Worm (Caenorhabditis elegans) whole organism, young adult: Measurements from ENCODE around the gene unc-79.

Experiments
- C17E4.6 ChIP-seq: fragments of 200-800 bp; sonication (Bioruptor generic); IDR thresholded peaks from 2 replicates; pipeline ENCODE4 v1.3.6; 2022; ENCODE audit warnings: missing genetic modification reagents, missing genetic modification characterization, missing compliant biosample characterization
- F23B12.7 ChIP-seq: sonication (generic microtip); optimal IDR thresholded peaks from 2 replicates; lab custom pipeline; 2017; ENCODE audit warnings: missing genetic modification characterization, mild to moderate bottlenecking, missing compliant biosample characterization, antibody characterized with exemption, moderate library complexity; ENCODE audit not compliant: insufficient read depth
- F39B2.1 ChIP-seq: fragments of 200-800 bp; sonication (Bioruptor generic); IDR thresholded peaks from 2 replicates; pipeline ENCODE4 v1.3.6; 2022; ENCODE audit warnings: missing genetic modification reagents, missing genetic modification characterization, missing compliant biosample characterization
- F49E8.2 ChIP-seq: sonication (generic microtip); optimal IDR thresholded peaks from 3 replicates; lab custom pipeline; 2017; ENCODE audit warnings: missing genetic modification characterization, mild to moderate bottlenecking, missing compliant biosample characterization, antibody characterized with exemption, moderate library complexity; ENCODE audit not compliant: insufficient read depth
- F57C9.4 ChIP-seq: sonication (generic microtip); optimal IDR thresholded peaks from 2 replicates; lab custom pipeline; 2017; ENCODE audit warnings: mild to moderate bottlenecking, missing genetic modification characterization, missing compliant biosample characterization
- T07F8.4 ChIP-seq: sonication (generic microtip); optimal IDR thresholded peaks from 2 replicates; lab custom pipeline; 2016; ENCODE audit warnings: mild to moderate bottlenecking, missing genetic modification characterization, moderate library complexity, missing compliant biosample characterization
- Y53G8AR.9 ChIP-seq: fragments of 200-800 bp; sonication (Bioruptor generic); conservative IDR thresholded peaks from 2 replicates; pipeline ENCODE4 v1.3.6; 2022; ENCODE audit warnings: missing genetic modification reagents, missing genetic modification characterization, missing compliant biosample characterization
- Y67H2A.10 ChIP-seq: fragments of 200-800 bp; sonication (Bioruptor generic); conservative IDR thresholded peaks from 2 replicates; pipeline ENCODE4 v1.3.6; 2022; ENCODE audit warnings: missing genetic modification reagents, missing genetic modification characterization, missing compliant biosample characterization
- akir-1 ChIP-seq: fragments of 200-800 bp; sonication (Bioruptor generic); optimal IDR thresholded peaks from 2 replicates; lab custom pipeline; 2018; ENCODE audit warnings: mild to moderate bottlenecking, missing genetic modification characterization, moderate library complexity, missing compliant biosample characterization
- aptf-2 ChIP-seq: fragments of 200-800 bp; sonication (Bioruptor generic); conservative IDR thresholded peaks from 2 replicates; pipeline ENCODE4 v1.3.6; 2022; ENCODE audit warnings: missing genetic modification reagents, missing genetic modification characterization, missing compliant biosample characterization
- aptf-3 ChIP-seq: fragments of 200-800 bp; sonication (Bioruptor generic); IDR thresholded peaks from 2 replicates; pipeline ENCODE4 v1.3.6; 2022; ENCODE audit warnings: missing genetic modification characterization, missing compliant biosample characterization
- athp-1 ChIP-seq: sonication (generic microtip); optimal IDR thresholded peaks from 2 replicates; lab custom pipeline; 2017; ENCODE audit warnings: mild to moderate bottlenecking, missing genetic modification characterization, missing compliant biosample characterization
- ceh-27 ChIP-seq: fragments of 200-800 bp; sonication (Bioruptor generic); optimal IDR thresholded peaks from 2 replicates; lab custom pipeline; 2018; ENCODE audit warnings: mild to moderate bottlenecking, missing genetic modification characterization, moderate library complexity, missing compliant biosample characterization
- ceh-40 ChIP-seq: fragments of 200-800 bp; sonication (Bioruptor generic); IDR thresholded peaks from 2 replicates; pipeline ENCODE4 v1.3.6; 2022; ENCODE audit warnings: missing genetic modification characterization, missing compliant biosample characterization
- ceh-79 ChIP-seq: sonication (generic microtip); optimal IDR thresholded peaks from 2 replicates; lab custom pipeline; 2017; ENCODE audit warnings: mild to moderate bottlenecking, missing genetic modification characterization, missing compliant biosample characterization
- chd-7 ChIP-seq: sonication (generic microtip); optimal IDR thresholded peaks from 2 replicates; lab custom pipeline; 2016; ENCODE audit warnings: mild to moderate bottlenecking, missing genetic modification characterization, moderate library complexity, missing compliant biosample characterization
- die-1 ChIP-seq: sonication (generic microtip); optimal IDR thresholded peaks from 2 replicates; lab custom pipeline; 2016; ENCODE audit warnings: missing genotype, mild to moderate bottlenecking, missing genetic modification characterization, missing compliant biosample characterization
- dpl-1 ChIP-seq: fragments of 150-350 bp; optimal IDR thresholded peaks from 2 replicates; lab custom pipeline; 2014; ENCODE audit warnings: missing biosample characterization, missing genetic modification reagents, missing genetic modification characterization
- efl-1 ChIP-seq: fragments of 150-350 bp; optimal IDR thresholded peaks from 2 replicates; lab custom pipeline; 2014; ENCODE audit warnings: missing biosample characterization, missing genetic modification reagents, missing genetic modification characterization
- egl-18 ChIP-seq: fragments of 200-800 bp; sonication (Bioruptor generic); IDR thresholded peaks from 2 replicates; pipeline ENCODE4 v1.3.6; 2022; ENCODE audit warnings: missing genetic modification reagents, missing genetic modification characterization, missing compliant biosample characterization
- egl-44 ChIP-seq: fragments of 200-800 bp; sonication (Bioruptor generic); IDR thresholded peaks from 2 replicates; pipeline ENCODE4 v1.3.6; 2022; ENCODE audit warnings: missing genetic modification reagents, missing genetic modification characterization, missing compliant biosample characterization
- ekl-4 ChIP-seq: fragments of 200-800 bp; sonication (Bioruptor generic); IDR thresholded peaks from 2 replicates; pipeline ENCODE4 v1.3.6; 2022; ENCODE audit warnings: missing genetic modification reagents, missing genetic modification characterization, missing compliant biosample characterization
- ets-4 ChIP-seq: fragments of 200-800 bp; sonication (Bioruptor generic); optimal IDR thresholded peaks from 2 replicates; lab custom pipeline; 2018; ENCODE audit warnings: mild to moderate bottlenecking, missing genetic modification characterization, missing compliant biosample characterization
- hlh-12 ChIP-seq: sonication (generic microtip); optimal IDR thresholded peaks from 2 replicates; lab custom pipeline; 2016; ENCODE audit warnings: missing genetic modification characterization, missing compliant biosample characterization
- hmg-20 ChIP-seq: fragments of 200-800 bp; sonication (Bioruptor generic); IDR thresholded peaks from 2 replicates; pipeline ENCODE4 v1.3.6; 2022; ENCODE audit warnings: missing genetic modification reagents, missing genetic modification characterization, missing compliant biosample characterization
- hrde-1 ChIP-seq: sonication (generic microtip); optimal IDR thresholded peaks from 2 replicates; lab custom pipeline; 2016; ENCODE audit warnings: missing genetic modification characterization, mild to moderate bottlenecking, missing compliant biosample characterization, moderate library complexity, missing genotype, missing genetic modification reagents, borderline replicate concordance
- let-526 ChIP-seq: fragments of 200-800 bp; sonication (Bioruptor generic); IDR thresholded peaks from 2 replicates; pipeline ENCODE4 v1.3.6; 2022; ENCODE audit warnings: missing genetic modification reagents, missing genetic modification characterization, missing compliant biosample characterization
- let-607 ChIP-seq, 2 experiments: fragments of 200-800 bp in 1 of 2; sonication (Bioruptor generic) in 1 of 2; sonication (generic microtip) in 1 of 2; optimal IDR thresholded peaks; 2 replicates each; lab custom pipeline; 2016 to 2018; ENCODE audit warnings: mild to moderate bottlenecking in 2 of 2, missing compliant biosample characterization in 2 of 2, missing genetic modification characterization in 2 of 2, moderate library complexity in 2 of 2, missing genotype in 1 of 2
- lin-26 ChIP-seq: fragments of 200-800 bp; sonication (Bioruptor generic); IDR thresholded peaks from 2 replicates; pipeline ENCODE4 v1.3.6; 2022; ENCODE audit warnings: missing genetic modification reagents, missing genetic modification characterization, missing compliant biosample characterization
- lsl-1 ChIP-seq: fragments of 200-800 bp; sonication (Bioruptor generic); optimal IDR thresholded peaks from 2 replicates; lab custom pipeline; 2018; ENCODE audit warnings: mild to moderate bottlenecking, missing genetic modification characterization, moderate library complexity, missing compliant biosample characterization
- lsy-27 ChIP-seq: sonication (generic microtip); optimal IDR thresholded peaks from 2 replicates; lab custom pipeline; 2017; ENCODE audit warnings: missing genetic modification characterization, mild to moderate bottlenecking, missing compliant biosample characterization, antibody characterized with exemption, missing genotype, borderline replicate concordance; ENCODE audit not compliant: insufficient read depth
- madf-8 ChIP-seq: fragments of 200-800 bp; sonication (Bioruptor generic); conservative IDR thresholded peaks from 2 replicates; pipeline ENCODE4 v1.3.6; 2022; ENCODE audit warnings: missing genetic modification reagents, missing genetic modification characterization, missing compliant biosample characterization
- mxl-1 ChIP-seq: sonication (generic microtip); optimal IDR thresholded peaks from 2 replicates; lab custom pipeline; 2016; ENCODE audit warnings: missing genetic modification characterization, missing compliant biosample characterization
- nfya-1 ChIP-seq: sonication (generic microtip); optimal IDR thresholded peaks from 2 replicates; lab custom pipeline; 2017; ENCODE audit warnings: antibody characterized with exemption, missing compliant biosample characterization, missing genetic modification characterization, borderline replicate concordance; ENCODE audit not compliant: insufficient read depth
- nhr-179 ChIP-seq: sonication (generic microtip); optimal IDR thresholded peaks from 2 replicates; lab custom pipeline; 2016; ENCODE audit warnings: mild to moderate bottlenecking, missing genetic modification characterization, missing compliant biosample characterization
- nhr-27 ChIP-seq: fragments of 200-800 bp; sonication (Bioruptor generic); optimal IDR thresholded peaks from 2 replicates; lab custom pipeline; 2018; ENCODE audit warnings: mild to moderate bottlenecking, missing genetic modification characterization, moderate library complexity, missing compliant biosample characterization
- nhr-80 ChIP-seq: sonication (generic microtip); optimal IDR thresholded peaks from 2 replicates; lab custom pipeline; 2016; ENCODE audit warnings: missing genetic modification characterization, missing compliant biosample characterization
- rcor-1 ChIP-seq: fragments of 200-800 bp; sonication (Bioruptor generic); IDR thresholded peaks from 2 replicates; pipeline ENCODE4 v1.3.6; 2022; ENCODE audit warnings: missing genetic modification reagents, missing genetic modification characterization, missing compliant biosample characterization
- rec-8 ChIP-seq, 2 experiments: sonication (generic microtip); optimal IDR thresholded peaks; 2 replicates each; lab custom pipeline; 2016; ENCODE audit warnings: mild to moderate bottlenecking in 2 of 2, missing genetic modification characterization in 2 of 2, missing genetic modification reagents in 2 of 2, missing genotype in 2 of 2, missing biosample characterization in 1 of 2, missing compliant biosample characterization in 1 of 2, moderate library complexity in 1 of 2
- sea-2 ChIP-seq: fragments of 200-800 bp; sonication (Bioruptor generic); IDR thresholded peaks from 2 replicates; pipeline ENCODE4 v1.3.6; 2022; ENCODE audit warnings: missing genetic modification characterization, missing compliant biosample characterization
- snpc-1.1 ChIP-seq: sonication (generic microtip); optimal IDR thresholded peaks from 2 replicates; lab custom pipeline; 2017; ENCODE audit warnings: missing genetic modification characterization, mild to moderate bottlenecking, missing compliant biosample characterization, antibody characterized with exemption, moderate library complexity, missing genotype, missing genetic modification reagents; ENCODE audit not compliant: insufficient read depth
- snpc-1.3 ChIP-seq: sonication (generic microtip); optimal IDR thresholded peaks from 2 replicates; lab custom pipeline; 2017; ENCODE audit warnings: missing genetic modification characterization, mild to moderate bottlenecking, missing compliant biosample characterization, antibody characterized with exemption, moderate library complexity, missing genotype, missing genetic modification reagents; ENCODE audit not compliant: insufficient read depth
- somi-1 ChIP-seq: fragments of 200-800 bp; sonication (Bioruptor generic); optimal IDR thresholded peaks from 2 replicates; lab custom pipeline; 2018; ENCODE audit warnings: mild to moderate bottlenecking, missing genetic modification characterization, missing compliant biosample characterization
- tlf-1 ChIP-seq: fragments of 200-800 bp; sonication (Bioruptor generic); optimal IDR thresholded peaks from 2 replicates; lab custom pipeline; 2018; ENCODE audit warnings: mild to moderate bottlenecking, missing genetic modification characterization, missing compliant biosample characterization
- unc-62 ChIP-seq: fragments of 150-350 bp; optimal IDR thresholded peaks from 2 replicates; lab custom pipeline; 2014; ENCODE audit warnings: missing biosample characterization, missing genetic modification reagents, missing genetic modification characterization
- zim-3 ChIP-seq: sonication (generic microtip); optimal IDR thresholded peaks from 2 replicates; lab custom pipeline; 2017; ENCODE audit warnings: mild to moderate bottlenecking, missing genetic modification characterization, moderate library complexity, missing compliant biosample characterization
- ztf-18 ChIP-seq: sonication (generic microtip); optimal IDR thresholded peaks from 2 replicates; lab custom pipeline; 2016; ENCODE audit warnings: missing genotype, mild to moderate bottlenecking, missing genetic modification characterization, missing compliant biosample characterization
- ztf-3 ChIP-seq: fragments of 200-800 bp; sonication (Bioruptor generic); optimal IDR thresholded peaks from 2 replicates; lab custom pipeline; 2018; ENCODE audit warnings: mild to moderate bottlenecking, missing genetic modification characterization, missing compliant biosample characterization

Gene unc-79

DNA sequence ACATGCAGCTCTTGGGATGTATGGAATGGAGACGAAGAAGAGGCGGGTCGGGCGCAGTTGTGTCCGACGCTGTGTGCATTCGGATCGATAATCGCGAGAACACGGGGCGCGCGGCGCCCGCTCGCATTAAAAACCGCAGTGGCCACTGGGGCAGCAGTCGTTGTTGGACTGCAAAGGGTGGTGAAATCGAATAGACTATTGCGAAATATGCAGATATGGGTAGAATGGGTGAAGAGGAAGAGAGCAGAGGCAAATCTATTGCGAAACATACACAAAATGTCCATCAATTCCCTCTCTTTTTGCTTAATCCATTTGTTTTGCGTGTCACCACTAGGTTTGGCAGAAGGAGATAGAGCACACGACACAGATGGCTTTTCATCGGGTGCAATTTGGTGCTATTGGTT, 48.3 kb upstream of the unc-79 start (continued):
- TF ChIP-seq lin-26 (GFP tag; lab: Robert Waterston, UW), result 0 out of 2 replicates have a peak, but pooled peaks have one; percentile 30
- TF ChIP-seq Y53G8AR.9 (GFP tag; lab: Robert Waterston, UW), result no peak
- peak; percentile 2 for TF ChIP-seq athp-1 (tag; lab: Kevin White, UChicago)
- no peak for TF ChIP-seq let-526 (GFP tag; lab: Robert Waterston, UW)
- no peak for TF ChIP-seq chd-7 (tag; lab: Kevin White, UChicago)
- 0 out of 2 replicates have a peak, but pooled peaks have one; percentile 12 for TF ChIP-seq rcor-1 (GFP tag; lab: Robert Waterston, UW)
- no peak for TF ChIP-seq C17E4.6 (GFP tag; lab: Robert Waterston, UW)
- TF ChIP-seq akir-1, result no peak
- no peak for TF ChIP-seq nhr-179 (tag; lab: Kevin White, UChicago)
- no peak for TF ChIP-seq F23B12.7
- TF ChIP-seq die-1, result no peak
- TF ChIP-seq ceh-27 (GFP tag; lab: Kevin White, UChicago), result peak; percentile 64
- no peak for TF ChIP-seq egl-44 (GFP tag; lab: Robert Waterston, UW)
- no peak for TF ChIP-seq aptf-3
- TF ChIP-seq F57C9.4 (tag; lab: Kevin White, UChicago), result no peak
- TF ChIP-seq let-607 (tag; optimal IDR thresholded peaks at IDR 0.05; lab: Kevin White, UChicago), result peak; percentile 13 to 21
- no peak for TF ChIP-seq ceh-79 (tag; lab: Kevin White, UChicago)
- no peak for TF ChIP-seq rec-8 (tag; optimal IDR thresholded peaks at IDR 0.05; lab: Kevin White, UChicago)
- no peak for TF ChIP-seq T07F8.4 (tag; lab: Kevin White, UChicago)
- no peak for TF ChIP-seq lsy-27
- TF ChIP-seq somi-1 (GFP tag; lab: Kevin White, UChicago), result peak; percentile 43
- TF ChIP-seq F49E8.2, result no peak
- TF ChIP-seq ets-4 (GFP tag; lab: Kevin White, UChicago), result no peak
- no peak for TF ChIP-seq sea-2
- TF ChIP-seq hlh-12 (tag; lab: Kevin White, UChicago), result no peak
- TF ChIP-seq lsl-1 (GFP tag; lab: Kevin White, UChicago), result no peak
- no peak for TF ChIP-seq nfya-1
- no peak for TF ChIP-seq aptf-2 (GFP tag; lab: Robert Waterston, UW)
- no peak for TF ChIP-seq ekl-4
- no peak for TF ChIP-seq egl-18 (GFP tag; lab: Robert Waterston, UW)
- TF ChIP-seq nhr-27 (tag; lab: Kevin White, UChicago), result peak; percentile 67
- TF ChIP-seq ztf-3 (GFP tag; lab: Kevin White, UChicago), result no peak
- TF ChIP-seq Y67H2A.10 (GFP tag; lab: Robert Waterston, UW), result no peak
- no peak for TF ChIP-seq dpl-1 (GFP tag; lab: Kevin White, UChicago)
- no peak for TF ChIP-seq zim-3 (tag; lab: Kevin White, UChicago)
- peak; percentile 76 for TF ChIP-seq unc-62 (GFP tag; lab: Kevin White, UChicago)
- TF ChIP-seq ztf-18 (tag; lab: Kevin White, UChicago), result peak; percentile 31
- no peak for TF ChIP-seq efl-1
- TF ChIP-seq F39B2.1 (GFP tag; lab: Robert Waterston, UW), result no peak
- no peak for TF ChIP-seq snpc-1.1 (tag; lab: Kevin White, UChicago)
- no peak for TF ChIP-seq nhr-80 (tag; lab: Kevin White, UChicago)
- TF ChIP-seq hmg-20, result no peak
- no peak for TF ChIP-seq madf-8 (GFP tag; lab: Robert Waterston, UW)
- no peak for TF ChIP-seq mxl-1 (tag; lab: Kevin White, UChicago)
- no peak for TF ChIP-seq snpc-1.3 (tag; lab: Kevin White, UChicago)
- TF ChIP-seq ceh-40 (GFP tag; lab: Robert Waterston, UW), result no peak
- TF ChIP-seq hrde-1 (tag; lab: Kevin White, UChicago), result no peak
- no peak for TF ChIP-seq tlf-1
